Fruit fly (Drosophila melanogaster): ENCODE measurements around the gene Ir7d.

DNA sequence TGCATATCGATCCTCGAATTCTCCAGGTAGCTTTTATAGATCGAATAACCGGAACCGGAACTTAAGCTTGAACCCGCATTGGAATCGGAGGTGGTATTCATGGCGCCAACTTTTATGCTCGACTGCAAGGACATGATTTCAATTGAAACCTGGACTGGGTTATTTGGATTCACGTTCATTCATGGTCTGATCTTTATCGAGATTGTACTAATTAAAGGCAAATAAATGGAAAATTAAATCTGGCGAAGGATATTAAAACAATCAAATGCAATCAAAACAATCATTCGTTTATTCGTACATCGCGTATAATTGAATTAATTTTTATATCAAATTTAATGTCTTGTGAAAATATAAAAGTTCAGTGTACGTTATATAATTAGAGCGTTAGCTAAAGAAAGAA is 5.3 kb upstream of the Ir7d start, which contains the start of gene Ir7f:
- no peak for TF ChIP-seq Eip93F (GFP tag; optimal IDR thresholded peaks at IDR 0.05)
- no peak for TF ChIP-seq CG6792 (GFP tag; optimal IDR thresholded peaks at IDR 0.05)
- TF ChIP-seq Blimp-1 (GFP tag; optimal IDR thresholded peaks at IDR 0.05) = no peak
- no peak for TF ChIP-seq Lpt (GFP tag; optimal IDR thresholded peaks at IDR 0.05)
- no peak for TF ChIP-seq topi (GFP tag; optimal IDR thresholded peaks at IDR 0.05)
- no peak for TF ChIP-seq CG11294 (GFP tag; IDR thresholded peaks at IDR 0.05)
- no peak for TF ChIP-seq CG6163 (GFP tag; IDR thresholded peaks at IDR 0.05)
- no peak for TF ChIP-seq Smox (GFP tag; optimal IDR thresholded peaks at IDR 0.05)
- no peak for TF ChIP-seq Eip78C (GFP tag)
- TF ChIP-seq Sox14 (GFP tag; optimal IDR thresholded peaks at IDR 0.05) = no peak
- TF ChIP-seq CG15336 (GFP tag; IDR thresholded peaks at IDR 0.05) = no peak
